Worm (Caenorhabditis elegans): Measurements from ENCODE around the gene cri-2.

DNA sequence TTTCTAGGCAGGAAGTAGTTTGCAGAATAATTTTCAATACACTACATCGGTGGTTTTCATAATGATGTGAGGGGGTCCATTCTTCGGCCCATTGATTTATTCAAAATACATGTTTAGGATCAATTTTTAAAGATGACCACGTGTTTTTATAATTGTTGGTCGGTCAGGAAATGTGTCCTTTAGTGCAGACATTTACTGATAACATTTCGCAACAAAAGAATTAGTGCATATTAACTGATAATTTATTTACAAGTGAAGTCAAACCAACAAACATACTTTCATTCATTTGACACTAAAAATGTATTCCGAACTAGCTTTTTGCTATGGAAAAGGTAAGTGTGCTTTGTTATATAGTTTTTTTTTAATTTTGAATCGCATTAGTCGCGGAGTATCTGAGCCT, 39.9 kb upstream of the cri-2 start, which contains the start of gene F20D6.5:
- TF ChIP-seq him-1 (tag; optimal IDR thresholded peaks at IDR 0.05) (no peak), Y53G8AR.9 (GFP tag; conservative IDR thresholded peaks at IDR 0.05) (no peak), sdz-38 (tag; optimal IDR thresholded peaks at IDR 0.05) (no peak), attf-6 (GFP tag; IDR thresholded peaks at IDR 0.05) (no peak)

Measured in whole organism, young adult.